Worm (Caenorhabditis elegans) whole organism, L4/young adult: Measurements from ENCODE around the gene Y57G11C.1131.
A peak's percentile ranks its signal among the peaks of the same experiment; 100 is the strongest.

Experiments used
- W03F9.2 ChIP-seq: fragments of 150-350 bp; optimal IDR thresholded peaks from 2 replicates; lab custom pipeline; 2014; ENCODE audit warnings: missing biosample characterization, missing genetic modification characterization
- dao-5 ChIP-seq: sonication (generic microtip); optimal IDR thresholded peaks from 2 replicates; lab custom pipeline; 2016; ENCODE audit warnings: missing genotype, missing genetic modification characterization, moderate library complexity, missing compliant biosample characterization
- him-1 ChIP-seq: sonication (generic microtip); optimal IDR thresholded peaks from 2 replicates; lab custom pipeline; 2016; ENCODE audit warnings: missing genotype, missing genetic modification reagents, missing genetic modification characterization, missing compliant biosample characterization

Gene Y57G11C.1131

ce11 chrIV:14949048-14949447, 16.3 kb downstream of the Y57G11C.1131 start:
- no peak for TF ChIP-seq W03F9.2 (tag; lab: Kevin White, UChicago)
- TF ChIP-seq dao-5 (tag; lab: Kevin White, UChicago): no peak
- TF ChIP-seq him-1 (tag; lab: Kevin White, UChicago): no peak

- TF ChIP-seq W03F9.2 (tag; lab: Kevin White, UChicago) (no peak), dao-5 (tag; lab: Kevin White, UChicago) (no peak), him-1 (tag; lab: Kevin White, UChicago) (no peak)
These were observed 17.7 kb downstream of the Y57G11C.1131 start, which contains the start of gene Y41E3.22 for ce11 chrIV:14950468-14950867. Gene Y41E3.22, plus strand, starts transcription at chrIV:14950710.

- TF ChIP-seq dao-5 (tag; lab: Kevin White, UChicago) (no peak), him-1 (tag; lab: Kevin White, UChicago) (no peak), W03F9.2 (tag; lab: Kevin White, UChicago) (no peak)
These were observed 21.0 kb downstream of the Y57G11C.1131 start for ce11 chrIV:14953802-14954201.

ce11 chrIV:14954842-14955241, 22.1 kb downstream of the Y57G11C.1131 start:
- TF ChIP-seq dao-5 (tag; lab: Kevin White, UChicago) (no peak), W03F9.2 (tag; lab: Kevin White, UChicago) (no peak), him-1 (tag; lab: Kevin White, UChicago) (no peak)

- TF ChIP-seq dao-5 (tag; lab: Kevin White, UChicago): no peak
- TF ChIP-seq W03F9.2 (tag; lab: Kevin White, UChicago): no peak
- TF ChIP-seq him-1 (tag; lab: Kevin White, UChicago): no peak
These were observed 24.0 kb downstream of the Y57G11C.1131 start for ce11 chrIV:14956693-14957281.

- no peak for TF ChIP-seq W03F9.2 (tag; lab: Kevin White, UChicago)
- no peak for TF ChIP-seq dao-5 (tag; lab: Kevin White, UChicago)
These were observed 25.8 kb downstream of the Y57G11C.1131 start, which contains the start of gene Y41E3.1 for ce11 chrIV:14958551-14958950. Gene Y41E3.1, minus strand, starts transcription at chrIV:14958874.

ce11 chrIV:14959375-14959774, 26.6 kb downstream of the Y57G11C.1131 start:
- no peak for TF ChIP-seq dao-5 (tag; lab: Kevin White, UChicago)
- peak; percentile 87 for TF ChIP-seq W03F9.2 (tag; lab: Kevin White, UChicago)

ce11 chrIV:14960061-14960460, 27.3 kb downstream of the Y57G11C.1131 start:
- TF ChIP-seq dao-5 (tag; lab: Kevin White, UChicago): no peak
- no peak for TF ChIP-seq him-1 (tag; lab: Kevin White, UChicago)
- no peak for TF ChIP-seq W03F9.2 (tag; lab: Kevin White, UChicago)

ce11 chrIV:14978204-14978603, 45.4 kb downstream of the Y57G11C.1131 start:
- no peak for TF ChIP-seq him-1 (tag; lab: Kevin White, UChicago)
- no peak for TF ChIP-seq dao-5 (tag; lab: Kevin White, UChicago)
- TF ChIP-seq W03F9.2 (tag; lab: Kevin White, UChicago): no peak

ce11 chrIV:14981311-14981710, 48.5 kb downstream of the Y57G11C.1131 start, which contains the start of gene atln-2:
Gene atln-2, plus strand, starts transcription at chrIV:14981611.
- TF ChIP-seq him-1 (tag; lab: Kevin White, UChicago): no peak
- no peak for TF ChIP-seq W03F9.2 (tag; lab: Kevin White, UChicago)
- no peak for TF ChIP-seq dao-5 (tag; lab: Kevin White, UChicago)
